Fruit fly (Drosophila melanogaster) whole organism, embryonic: ENCODE data around the gene melt.

Source experiments
- Aef1 ChIP-seq: fragments of 200-800 bp; sonication (Bioruptor generic); IDR thresholded peaks from 3 replicates; pipeline ENCODE4 v1.3.6; 2022; ENCODE audit warnings: missing biosample characterization, missing genetic modification characterization
- CG10274 ChIP-seq: fragments of 200-800 bp; sonication (Bioruptor generic); optimal IDR thresholded peaks from 3 replicates; lab custom pipeline; 2017; ENCODE audit warnings: missing biosample characterization, mild to moderate bottlenecking, missing genetic modification characterization
- CG10979 ChIP-seq: fragments of 200-800 bp; sonication (Bioruptor generic); optimal IDR thresholded peaks from 2 replicates; lab custom pipeline; 2018; ENCODE audit warnings: missing biosample characterization, mild to moderate bottlenecking, missing genetic modification characterization, moderate library complexity
- CG11504 ChIP-seq: fragments of 200-800 bp; sonication (Bioruptor generic); optimal IDR thresholded peaks from 3 replicates; lab custom pipeline; 2019; ENCODE audit warnings: missing biosample characterization, mild to moderate bottlenecking, missing genetic modification characterization, moderate library complexity
- CG11723 ChIP-seq: fragments of 200-800 bp; sonication (Bioruptor generic); optimal IDR thresholded peaks from 2 replicates; lab custom pipeline; 2017; ENCODE audit warnings: missing biosample characterization, mild to moderate bottlenecking, missing genetic modification characterization
- CG15073 ChIP-seq: fragments of 200-800 bp; sonication (Bioruptor generic); optimal IDR thresholded peaks from 2 replicates; lab custom pipeline; 2016; ENCODE audit warnings: missing biosample characterization, missing genetic modification characterization
- CG16863 ChIP-seq: fragments of 200-800 bp; sonication (Bioruptor generic); optimal IDR thresholded peaks from 3 replicates; lab custom pipeline; 2016; ENCODE audit warnings: missing biosample characterization, missing genetic modification characterization
- CG1792 ChIP-seq: fragments of 200-800 bp; sonication (Bioruptor generic); optimal IDR thresholded peaks from 2 replicates; lab custom pipeline; 2016; ENCODE audit warnings: missing biosample characterization, missing genetic modification characterization
- CG18599 ChIP-seq: fragments of 200-800 bp; sonication (Bioruptor generic); optimal IDR thresholded peaks from 3 replicates; lab custom pipeline; 2017; ENCODE audit warnings: missing biosample characterization, missing genetic modification characterization, mild to moderate bottlenecking, moderate library complexity, missing genetic modification reagents
- CG18764 ChIP-seq: fragments of 200-800 bp; sonication (Bioruptor generic); optimal IDR thresholded peaks from 3 replicates; lab custom pipeline; 2016; ENCODE audit warnings: missing biosample characterization, missing genetic modification characterization
- CG2120 ChIP-seq: fragments of 200-800 bp; sonication (Bioruptor generic); optimal IDR thresholded peaks from 3 replicates; lab custom pipeline; 2016; ENCODE audit warnings: missing biosample characterization, missing genetic modification characterization
- CG2678 ChIP-seq: fragments of 200-800 bp; sonication (Bioruptor generic); optimal IDR thresholded peaks from 3 replicates; lab custom pipeline; 2019; ENCODE audit warnings: missing biosample characterization, mild to moderate bottlenecking, missing genetic modification characterization, moderate library complexity
- CG31365 ChIP-seq: fragments of 200-800 bp; sonication (Bioruptor generic); optimal IDR thresholded peaks from 2 replicates; lab custom pipeline; 2018; ENCODE audit warnings: missing biosample characterization, mild to moderate bottlenecking, missing genetic modification characterization
- CG3407 ChIP-seq: fragments of 200-800 bp; sonication (Bioruptor generic); optimal IDR thresholded peaks from 2 replicates; lab custom pipeline; 2018; ENCODE audit warnings: missing biosample characterization, mild to moderate bottlenecking, missing genetic modification characterization
- CG6683 ChIP-seq: fragments of 200-800 bp; sonication (Bioruptor generic); optimal IDR thresholded peaks from 2 replicates; lab custom pipeline; 2017; ENCODE audit warnings: missing biosample characterization, mild to moderate bottlenecking, missing genetic modification characterization, missing genetic modification reagents
- CG7372 ChIP-seq: fragments of 200-800 bp; sonication (Bioruptor generic); IDR thresholded peaks from 2 replicates; pipeline ENCODE4 v1.3.6; 2022; ENCODE audit warnings: missing biosample characterization, missing genetic modification characterization
- CG8290 ChIP-seq, 3 experiments: fragments of 200-800 bp; sonication (Bioruptor generic); optimal IDR thresholded peaks; 2 replicates each; lab custom pipeline; 2016 to 2019; ENCODE audit warnings: missing biosample characterization in 3 of 3, missing genetic modification characterization in 3 of 3, mild to moderate bottlenecking in 2 of 3, moderate library complexity in 1 of 3
- CG8924 ChIP-seq: fragments of 200-800 bp; optimal IDR thresholded peaks from 3 replicates; lab custom pipeline; 2019; ENCODE audit warnings: missing biosample characterization, mild to moderate bottlenecking, missing genetic modification characterization, moderate library complexity
- CoRest ChIP-seq: fragments of 200-800 bp; sonication (Bioruptor generic); optimal IDR thresholded peaks from 3 replicates; lab custom pipeline; 2018; ENCODE audit warnings: missing biosample characterization, mild to moderate bottlenecking, missing genetic modification characterization, moderate library complexity
- Dref ChIP-seq: fragments of 200-800 bp; sonication (Bioruptor generic); IDR thresholded peaks from 2 replicates; pipeline ENCODE4 v1.3.6; 2022; ENCODE audit warnings: missing biosample characterization, missing genetic modification characterization
- Eip74EF ChIP-seq, 2 experiments: fragments of 200-800 bp in 1 of 2; fragments of >200 bp in 1 of 2; sonication (Bioruptor generic) in 1 of 2; optimal IDR thresholded peaks; 2 replicates each; lab custom pipeline; 2017 to 2019; ENCODE audit warnings: missing biosample characterization in 2 of 2, missing genetic modification characterization in 2 of 2, mild to moderate bottlenecking in 1 of 2, moderate library complexity in 1 of 2
- Ets97D ChIP-seq: fragments of 200-800 bp; sonication (Bioruptor generic); optimal IDR thresholded peaks from 3 replicates; lab custom pipeline; 2016; ENCODE audit warnings: missing biosample characterization, missing genetic modification characterization
- Jarid2 ChIP-seq: fragments of 200-800 bp; sonication (Bioruptor generic); optimal IDR thresholded peaks from 3 replicates; lab custom pipeline; 2017; ENCODE audit warnings: mild to moderate bottlenecking, missing biosample characterization, missing genetic modification reagents, missing genetic modification characterization
- Nf-YB ChIP-seq: fragments of 200-800 bp; sonication (Bioruptor generic); optimal IDR thresholded peaks from 3 replicates; lab custom pipeline; 2019; ENCODE audit warnings: missing biosample characterization, mild to moderate bottlenecking, missing genetic modification characterization, moderate library complexity
- Side ChIP-seq: fragments of 200-800 bp; sonication (Bioruptor generic); optimal IDR thresholded peaks from 2 replicates; lab custom pipeline; 2016; ENCODE audit warnings: missing biosample characterization, missing genetic modification characterization
- Sox100B ChIP-seq: fragments of 200-800 bp; sonication (Bioruptor generic); optimal IDR thresholded peaks from 3 replicates; lab custom pipeline; 2018; ENCODE audit warnings: missing biosample characterization, mild to moderate bottlenecking, missing genetic modification characterization
- ap ChIP-seq: fragments of 200-800 bp; sonication (Bioruptor generic); IDR thresholded peaks from 2 replicates; pipeline ENCODE4 v1.3.6; 2022; ENCODE audit warnings: missing biosample characterization, missing genetic modification characterization
- bowl ChIP-seq: fragments of 200-800 bp; sonication (Bioruptor generic); IDR thresholded peaks from 2 replicates; pipeline ENCODE4 v1.3.6; 2022; ENCODE audit warnings: missing biosample characterization, missing genetic modification characterization
- corto ChIP-seq: fragments of 200-800 bp; sonication (Bioruptor generic); optimal IDR thresholded peaks from 2 replicates; lab custom pipeline; 2016; ENCODE audit warnings: missing biosample characterization, mild to moderate bottlenecking, missing genetic modification characterization, moderate library complexity
- da ChIP-seq: fragments of 200-800 bp; sonication (Bioruptor generic); optimal IDR thresholded peaks from 2 replicates; lab custom pipeline; 2016; ENCODE audit warnings: missing biosample characterization, missing genetic modification characterization
- en ChIP-seq: fragments of 200-800 bp; sonication (Bioruptor generic); optimal IDR thresholded peaks from 2 replicates; lab custom pipeline; 2016; ENCODE audit warnings: missing biosample characterization, missing genetic modification characterization
- exex ChIP-seq: fragments of 200-800 bp; sonication (Bioruptor generic); optimal IDR thresholded peaks from 4 replicates; lab custom pipeline; 2018; ENCODE audit warnings: missing biosample characterization, mild to moderate bottlenecking, missing genetic modification characterization, moderate library complexity
- fd102C ChIP-seq: fragments of 200-800 bp; sonication (Bioruptor generic); optimal IDR thresholded peaks from 2 replicates; lab custom pipeline; 2018; ENCODE audit warnings: missing biosample characterization, mild to moderate bottlenecking, missing genetic modification characterization, moderate library complexity
- grn ChIP-seq: fragments of 200-800 bp; sonication (Bioruptor generic); optimal IDR thresholded peaks from 3 replicates; lab custom pipeline; 2017; ENCODE audit warnings: missing biosample characterization, missing genetic modification characterization
- gro ChIP-seq: fragments of 200-800 bp; sonication (Bioruptor generic); optimal IDR thresholded peaks from 2 replicates; lab custom pipeline; 2016; ENCODE audit warnings: missing biosample characterization, missing genetic modification characterization
- gt ChIP-seq: fragments of 200-800 bp; sonication (Bioruptor generic); IDR thresholded peaks from 2 replicates; pipeline ENCODE4 v1.3.6; 2022; ENCODE audit warnings: missing biosample characterization, missing genetic modification characterization
- ken ChIP-seq: fragments of 200-800 bp; sonication (Bioruptor generic); IDR thresholded peaks from 3 replicates; pipeline ENCODE4 v1.3.6; 2022; ENCODE audit warnings: missing biosample characterization, missing genetic modification characterization
- lab ChIP-seq: fragments of 200-800 bp; sonication (Bioruptor generic); optimal IDR thresholded peaks from 3 replicates; lab custom pipeline; 2017; ENCODE audit warnings: missing biosample characterization, missing genetic modification characterization, mild to moderate bottlenecking, moderate library complexity, missing genetic modification reagents
- mam ChIP-seq: fragments of 200-800 bp; sonication (Bioruptor generic); optimal IDR thresholded peaks from 3 replicates; lab custom pipeline; 2016; ENCODE audit warnings: missing biosample characterization, missing genetic modification characterization
- nom ChIP-seq: fragments of 200-800 bp; sonication (Bioruptor generic); optimal IDR thresholded peaks from 2 replicates; lab custom pipeline; 2017; ENCODE audit warnings: missing biosample characterization, missing genetic modification characterization, mild to moderate bottlenecking, moderate library complexity, missing genetic modification reagents
- p53 ChIP-seq: fragments of 200-800 bp; sonication (Bioruptor generic); optimal IDR thresholded peaks from 2 replicates; lab custom pipeline; 2016; ENCODE audit warnings: missing biosample characterization, missing genetic modification characterization
- pan ChIP-seq, 4 experiments: fragments of >200 bp in 3 of 4; fragments of 200-800 bp in 1 of 4; sonication (Bioruptor generic) in 1 of 4; optimal IDR thresholded peaks in 3 of 4; IDR thresholded peaks in 1 of 4; 2 replicates each; pipeline versions ENCODE4 v1.3.6 to Lab custom; 2017 to 2022; ENCODE audit warnings: missing biosample characterization in 2 of 4, missing genetic modification characterization in 2 of 4, mixed read lengths in 1 of 4
- pros ChIP-seq: fragments of 200-800 bp; sonication (Bioruptor generic); optimal IDR thresholded peaks from 3 replicates; lab custom pipeline; 2019; ENCODE audit warnings: missing biosample characterization, mild to moderate bottlenecking, missing genetic modification characterization, moderate library complexity
- repo ChIP-seq: fragments of 200-800 bp; sonication (Bioruptor generic); optimal IDR thresholded peaks from 2 replicates; lab custom pipeline; 2016; ENCODE audit warnings: missing biosample characterization, missing genetic modification characterization
- sima ChIP-seq: fragments of 200-800 bp; sonication (Bioruptor generic); optimal IDR thresholded peaks from 2 replicates; lab custom pipeline; 2016; ENCODE audit warnings: missing biosample characterization, missing genetic modification characterization
- slbo ChIP-seq: fragments of 200-800 bp; sonication (Bioruptor generic); IDR thresholded peaks from 2 replicates; pipeline ENCODE4 v1.3.6; 2022; ENCODE audit warnings: missing biosample characterization, missing genetic modification characterization
- toy ChIP-seq: fragments of 200-800 bp; sonication (Bioruptor generic); IDR thresholded peaks from 2 replicates; pipeline ENCODE4 v1.3.6; 2022; ENCODE audit warnings: missing biosample characterization, missing genetic modification characterization
- unpg ChIP-seq: fragments of 200-800 bp; sonication (Bioruptor generic); optimal IDR thresholded peaks from 3 replicates; lab custom pipeline; 2018; ENCODE audit warnings: missing biosample characterization, mild to moderate bottlenecking, missing genetic modification characterization, moderate library complexity
- vnd ChIP-seq: fragments of 200-800 bp; sonication (Bioruptor generic); IDR thresholded peaks from 3 replicates; pipeline ENCODE4 v1.3.6; 2022; ENCODE audit warnings: missing biosample characterization, missing genetic modification characterization; ENCODE audit not compliant: partially characterized antibody
- zen ChIP-seq: fragments of 200-800 bp; sonication (Bioruptor generic); optimal IDR thresholded peaks from 3 replicates; lab custom pipeline; 2018; ENCODE audit warnings: missing biosample characterization, mild to moderate bottlenecking, missing genetic modification characterization, moderate library complexity

melt gene

DNA sequence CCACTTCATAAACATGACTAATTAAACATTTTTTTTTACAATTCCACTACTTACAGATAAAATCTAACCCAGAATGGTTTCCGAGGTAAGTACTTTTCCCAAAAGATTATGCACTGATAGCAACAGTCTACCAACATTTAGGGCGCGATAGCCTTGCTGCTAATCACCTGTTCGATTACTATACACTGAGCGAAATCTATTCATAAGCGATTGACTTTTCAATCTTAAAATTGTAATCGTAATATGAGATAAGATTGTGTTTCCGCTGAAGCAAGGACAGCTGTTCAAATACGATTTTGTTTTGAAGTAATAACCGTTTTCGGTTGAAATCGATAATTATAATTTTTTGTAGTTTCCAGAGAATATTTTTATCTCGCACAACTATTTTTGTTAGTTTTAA lies 1.7 kb upstream of the melt start (continued):
- TF ChIP-seq CG18764 (GFP tag; lab: Kevin White, UChicago) = no peak
- no peak for TF ChIP-seq CG1792 (GFP tag; lab: Kevin White, UChicago)
- no peak for TF ChIP-seq bowl (GFP tag; lab: Robert Waterston, UW)
- no peak for TF ChIP-seq CG11723 (GFP tag; lab: Kevin White, UChicago)
- no peak for TF ChIP-seq repo (GFP tag; lab: Kevin White, UChicago)
- TF ChIP-seq pros (GFP tag; lab: Kevin White, UChicago) = no peak
- TF ChIP-seq CG31365 (tag; lab: Kevin White, UChicago) = no peak
- TF ChIP-seq mam (GFP tag; lab: Kevin White, UChicago) = no peak
- no peak for TF ChIP-seq CG10274
- TF ChIP-seq CoRest = no peak
- peak; percentile 96 for TF ChIP-seq exex (tag; lab: Kevin White, UChicago)
- no peak for TF ChIP-seq Aef1 (GFP tag; lab: Robert Waterston, UW)
- TF ChIP-seq CG7372 (GFP tag; lab: Robert Waterston, UW) = no peak
- no peak for TF ChIP-seq CG15073 (GFP tag; lab: Kevin White, UChicago)
- no peak for TF ChIP-seq Nf-YB (GFP tag; lab: Kevin White, UChicago)
- no peak for TF ChIP-seq pan (optimal IDR thresholded peaks at IDR 0.05; lab: Kevin White, UChicago)
- no peak for TF ChIP-seq pan (GFP tag; optimal IDR thresholded peaks at IDR 0.05 in 1 of 2, IDR thresholded peaks at IDR 0.05 in 1 of 2)
- peak; percentile 4 for TF ChIP-seq CG2678 (tag; lab: Kevin White, UChicago)
- TF ChIP-seq unpg (GFP tag; lab: Kevin White, UChicago) = peak; percentile 34
- TF ChIP-seq nom (GFP tag; lab: Kevin White, UChicago) = no peak
- no peak for TF ChIP-seq Jarid2 (GFP tag; lab: Kevin White, UChicago)
- no peak for TF ChIP-seq CG16863 (GFP tag; lab: Kevin White, UChicago)
- no peak for TF ChIP-seq sima (GFP tag; lab: Kevin White, UChicago)
- TF ChIP-seq Dref (GFP tag; lab: Robert Waterston, UW) = no peak
- TF ChIP-seq slbo = no peak
- no peak for TF ChIP-seq toy (GFP tag; lab: Robert Waterston, UW)
- TF ChIP-seq CG6683 (GFP tag; lab: Kevin White, UChicago) = no peak
- peak; percentile 89 for TF ChIP-seq grn
- TF ChIP-seq Ets97D (GFP tag; lab: Kevin White, UChicago) = no peak
- TF ChIP-seq zen (tag; lab: Kevin White, UChicago) = peak; percentile 16
- TF ChIP-seq vnd = no peak
- TF ChIP-seq ken (GFP tag; lab: Robert Waterston, UW) = no peak
- TF ChIP-seq CG2120 (GFP tag; lab: Kevin White, UChicago) = peak; percentile 23
- no peak for TF ChIP-seq fd102C (GFP tag; lab: Kevin White, UChicago)
- TF ChIP-seq CG10979 (tag; lab: Kevin White, UChicago) = no peak
- no peak for TF ChIP-seq CG8290 (GFP tag; optimal IDR thresholded peaks at IDR 0.05; lab: Kevin White, UChicago)
- peak in 1 of 2 experiments; percentile 5 for TF ChIP-seq CG8290 (tag; optimal IDR thresholded peaks at IDR 0.05; lab: Kevin White, UChicago)
- TF ChIP-seq en (GFP tag; lab: Kevin White, UChicago) = no peak
- TF ChIP-seq CG8924 = no peak
- no peak for TF ChIP-seq Eip74EF (GFP tag; optimal IDR thresholded peaks at IDR 0.05; lab: Kevin White, UChicago)
- TF ChIP-seq Sox100B (GFP tag; lab: Kevin White, UChicago) = no peak
- TF ChIP-seq CG11504 = peak; percentile 0
- TF ChIP-seq ap (GFP tag; lab: Robert Waterston, UW) = no peak
- no peak for TF ChIP-seq CG3407
- TF ChIP-seq da (GFP tag; lab: Kevin White, UChicago) = no peak
- TF ChIP-seq lab = peak; percentile 52
- TF ChIP-seq gro (GFP tag; lab: Kevin White, UChicago) = peak; percentile 41
- TF ChIP-seq gt = no peak
- TF ChIP-seq Side (GFP tag; lab: Kevin White, UChicago) = peak; percentile 19
- no peak for TF ChIP-seq p53 (GFP tag; lab: Kevin White, UChicago)
- TF ChIP-seq corto (GFP tag; lab: Kevin White, UChicago) = no peak
- peak; percentile 17 for TF ChIP-seq CG18599
